Fruit fly (Drosophila melanogaster) whole organism, prepupa: Measurements from ENCODE around the gene siz.

Experiments
- CG10631 ChIP-seq: fragments of 200-800 bp; sonication (Bioruptor generic); optimal IDR thresholded peaks from 2 replicates; lab custom pipeline; 2016; ENCODE audit warnings: missing biosample characterization, missing genetic modification characterization
- CG10669 ChIP-seq: fragments of 200-800 bp; sonication (Bioruptor generic); optimal IDR thresholded peaks from 3 replicates; lab custom pipeline; 2018; ENCODE audit warnings: missing biosample characterization, mild to moderate bottlenecking, missing genetic modification characterization, moderate library complexity
- CG11294 ChIP-seq: fragments of 200-800 bp; sonication (Bioruptor generic); IDR thresholded peaks from 2 replicates; pipeline ENCODE4 v1.3.6; 2022; ENCODE audit warnings: missing biosample characterization, missing genetic modification characterization
- CG15336 ChIP-seq: fragments of 200-800 bp; sonication (Bioruptor generic); IDR thresholded peaks from 2 replicates; pipeline ENCODE4 v1.3.6; 2022; ENCODE audit warnings: missing biosample characterization, missing genetic modification characterization
- CG1621 ChIP-seq: fragments of 200-800 bp; sonication (Bioruptor generic); optimal IDR thresholded peaks from 3 replicates; lab custom pipeline; 2018; ENCODE audit warnings: missing biosample characterization, mild to moderate bottlenecking, missing genetic modification characterization
- CG16779 ChIP-seq: fragments of 200-800 bp; sonication (Bioruptor generic); optimal IDR thresholded peaks from 3 replicates; lab custom pipeline; 2017; ENCODE audit warnings: missing biosample characterization, mild to moderate bottlenecking, missing genetic modification characterization
- CG31627 ChIP-seq: fragments of 200-800 bp; sonication (Bioruptor generic); optimal IDR thresholded peaks from 3 replicates; lab custom pipeline; 2016; ENCODE audit warnings: missing biosample characterization, missing genetic modification characterization
- CG32006 ChIP-seq: fragments of 200-800 bp; sonication (Bioruptor generic); optimal IDR thresholded peaks from 3 replicates; lab custom pipeline; 2017; ENCODE audit warnings: missing biosample characterization, mild to moderate bottlenecking, missing genetic modification characterization
- CG34406 ChIP-seq: fragments of 200-800 bp; sonication (Bioruptor generic); optimal IDR thresholded peaks from 3 replicates; lab custom pipeline; 2016; ENCODE audit warnings: missing biosample characterization, missing genetic modification characterization
- CG3919 ChIP-seq: fragments of 200-800 bp; sonication (Bioruptor generic); optimal IDR thresholded peaks from 3 replicates; lab custom pipeline; 2016; ENCODE audit warnings: missing biosample characterization, missing genetic modification characterization
- CG4318 ChIP-seq: fragments of 200-800 bp; sonication (Bioruptor generic); optimal IDR thresholded peaks from 3 replicates; lab custom pipeline; 2017; ENCODE audit warnings: missing biosample characterization, mild to moderate bottlenecking, missing genetic modification characterization
- CG6276 ChIP-seq: fragments of 200-800 bp; sonication (Bioruptor generic); optimal IDR thresholded peaks from 2 replicates; lab custom pipeline; 2017; ENCODE audit warnings: missing biosample characterization, mild to moderate bottlenecking, missing genetic modification characterization
- CG6792 ChIP-seq: fragments of 200-800 bp; sonication (Bioruptor generic); optimal IDR thresholded peaks from 3 replicates; lab custom pipeline; 2016; ENCODE audit warnings: missing biosample characterization, missing genetic modification characterization
- CG6808 ChIP-seq: fragments of 200-800 bp; sonication (Bioruptor generic); optimal IDR thresholded peaks from 3 replicates; lab custom pipeline; 2017; ENCODE audit warnings: missing biosample characterization, missing genetic modification characterization, mild to moderate bottlenecking, moderate library complexity, missing genetic modification reagents
- CG6854 ChIP-seq: fragments of 200-800 bp; sonication (Bioruptor generic); optimal IDR thresholded peaks from 2 replicates; lab custom pipeline; 2017; ENCODE audit warnings: missing biosample characterization, mild to moderate bottlenecking, missing genetic modification characterization
- CG9139 ChIP-seq: fragments of 200-800 bp; sonication (Bioruptor generic); optimal IDR thresholded peaks from 3 replicates; lab custom pipeline; 2017; ENCODE audit warnings: missing biosample characterization, mild to moderate bottlenecking, missing genetic modification characterization
- Eip75B ChIP-seq: fragments of 200-800 bp; sonication (Bioruptor generic); optimal IDR thresholded peaks from 3 replicates; lab custom pipeline; 2016; ENCODE audit warnings: missing biosample characterization, missing genetic modification characterization
- Eip78C ChIP-seq: fragments of 200-800 bp; sonication (Bioruptor generic); peaks from one replicate; lab custom pipeline; 2016; ENCODE audit warnings: missing biosample characterization, missing genetic modification characterization
- Eip93F ChIP-seq: fragments of 200-800 bp; sonication (Bioruptor generic); optimal IDR thresholded peaks from 2 replicates; lab custom pipeline; 2016; ENCODE audit warnings: missing biosample characterization, mild to moderate bottlenecking, missing genetic modification characterization
- Ets21C ChIP-seq: fragments of 200-800 bp; sonication (Bioruptor generic); optimal IDR thresholded peaks from 3 replicates; lab custom pipeline; 2016; ENCODE audit warnings: missing biosample characterization, missing genetic modification characterization
- Hr4 ChIP-seq: fragments of 200-800 bp; sonication (Bioruptor generic); optimal IDR thresholded peaks from 3 replicates; lab custom pipeline; 2016; ENCODE audit warnings: missing biosample characterization, missing genetic modification characterization
- Lpt ChIP-seq: fragments of 200-800 bp; sonication (Bioruptor generic); optimal IDR thresholded peaks from 3 replicates; lab custom pipeline; 2016; ENCODE audit warnings: missing biosample characterization, missing genetic modification characterization
- Met ChIP-seq: fragments of 200-800 bp; sonication (Bioruptor generic); optimal IDR thresholded peaks from 3 replicates; lab custom pipeline; 2016; ENCODE audit warnings: missing biosample characterization, missing genetic modification characterization
- Sox102F ChIP-seq: fragments of 200-800 bp; sonication (Bioruptor generic); optimal IDR thresholded peaks from 2 replicates; lab custom pipeline; 2016; ENCODE audit warnings: missing biosample characterization, mild to moderate bottlenecking, missing genetic modification characterization
- Sox14 ChIP-seq: fragments of 200-800 bp; sonication (Bioruptor generic); optimal IDR thresholded peaks from 3 replicates; lab custom pipeline; 2016; ENCODE audit warnings: missing biosample characterization, missing genetic modification characterization
- Sox15 ChIP-seq: fragments of 200-800 bp; sonication (Bioruptor generic); optimal IDR thresholded peaks from 3 replicates; lab custom pipeline; 2016; ENCODE audit warnings: missing biosample characterization, missing genetic modification characterization
- achi ChIP-seq: fragments of 200-800 bp; sonication (Bioruptor generic); optimal IDR thresholded peaks from 3 replicates; lab custom pipeline; 2016; ENCODE audit warnings: missing biosample characterization, missing genetic modification characterization
- acj6 ChIP-seq: fragments of 200-800 bp; sonication (Bioruptor generic); optimal IDR thresholded peaks from 3 replicates; lab custom pipeline; 2016; ENCODE audit warnings: missing biosample characterization, missing genetic modification characterization
- cyc ChIP-seq: fragments of 200-800 bp; sonication (Bioruptor generic); optimal IDR thresholded peaks from 3 replicates; lab custom pipeline; 2016; ENCODE audit warnings: missing biosample characterization, missing genetic modification characterization
- dac ChIP-seq: fragments of 200-800 bp; sonication (Bioruptor generic); optimal IDR thresholded peaks from 2 replicates; lab custom pipeline; 2017; ENCODE audit warnings: missing biosample characterization, mild to moderate bottlenecking, missing genetic modification characterization
- dsx ChIP-seq: fragments of 200-800 bp; optimal IDR thresholded peaks from 3 replicates; lab custom pipeline; 2019; ENCODE audit warnings: missing biosample characterization, mild to moderate bottlenecking, missing genetic modification characterization, moderate library complexity; ENCODE audit not compliant: poor library complexity, severe bottlenecking
- eg ChIP-seq: fragments of 200-800 bp; sonication (Bioruptor generic); IDR thresholded peaks from 3 replicates; pipeline ENCODE4 v1.3.6; 2022; ENCODE audit warnings: missing biosample characterization, missing genetic modification characterization
- esn ChIP-seq: fragments of 200-800 bp; sonication (Bioruptor generic); optimal IDR thresholded peaks from 2 replicates; lab custom pipeline; 2016; ENCODE audit warnings: missing biosample characterization, mild to moderate bottlenecking, missing genetic modification characterization, moderate library complexity
- fd85E ChIP-seq: fragments of 200-800 bp; sonication (Bioruptor generic); optimal IDR thresholded peaks from 3 replicates; lab custom pipeline; 2016; ENCODE audit warnings: missing biosample characterization, missing genetic modification characterization
- fkh ChIP-seq: fragments of 200-800 bp; sonication (Bioruptor generic); optimal IDR thresholded peaks from 3 replicates; lab custom pipeline; 2017; ENCODE audit warnings: missing biosample characterization, mild to moderate bottlenecking, missing genetic modification characterization, moderate library complexity
- lz ChIP-seq: fragments of 200-800 bp; sonication (Bioruptor generic); optimal IDR thresholded peaks from 3 replicates; lab custom pipeline; 2016; ENCODE audit warnings: missing biosample characterization, missing genetic modification characterization
- net ChIP-seq: fragments of 200-800 bp; sonication (Bioruptor generic); optimal IDR thresholded peaks from 3 replicates; lab custom pipeline; 2016; ENCODE audit warnings: missing biosample characterization, missing genetic modification characterization
- pdm3 ChIP-seq: fragments of 200-800 bp; sonication (Bioruptor generic); optimal IDR thresholded peaks from 3 replicates; lab custom pipeline; 2016; ENCODE audit warnings: missing biosample characterization, missing genetic modification characterization
- salr ChIP-seq, 2 experiments: fragments of 200-800 bp; sonication (Bioruptor generic); optimal IDR thresholded peaks; 3 replicates each; lab custom pipeline; 2016 to 2018; ENCODE audit warnings: missing biosample characterization in 2 of 2, missing genetic modification characterization in 2 of 2, mild to moderate bottlenecking in 1 of 2
- ss ChIP-seq, 2 experiments: fragments of 200-800 bp; sonication (Bioruptor generic); optimal IDR thresholded peaks; 2 replicates in 1 of 2; 3 replicates in 1 of 2; lab custom pipeline; 2017 to 2018; ENCODE audit warnings: mild to moderate bottlenecking in 2 of 2, missing biosample characterization in 2 of 2, missing genetic modification characterization in 2 of 2, moderate library complexity in 1 of 2
- svp ChIP-seq: fragments of 200-800 bp; sonication (Bioruptor generic); peaks from one replicate; lab custom pipeline; 2016; ENCODE audit warnings: missing biosample characterization, missing genetic modification characterization
- topi ChIP-seq: fragments of 200-800 bp; sonication (Bioruptor generic); optimal IDR thresholded peaks from 3 replicates; lab custom pipeline; 2016; ENCODE audit warnings: missing biosample characterization, missing genetic modification characterization
- vri ChIP-seq: fragments of 200-800 bp; sonication (Bioruptor generic); optimal IDR thresholded peaks from 3 replicates; lab custom pipeline; 2016; ENCODE audit warnings: missing biosample characterization, mild to moderate bottlenecking, missing genetic modification characterization

Gene siz

DNA sequence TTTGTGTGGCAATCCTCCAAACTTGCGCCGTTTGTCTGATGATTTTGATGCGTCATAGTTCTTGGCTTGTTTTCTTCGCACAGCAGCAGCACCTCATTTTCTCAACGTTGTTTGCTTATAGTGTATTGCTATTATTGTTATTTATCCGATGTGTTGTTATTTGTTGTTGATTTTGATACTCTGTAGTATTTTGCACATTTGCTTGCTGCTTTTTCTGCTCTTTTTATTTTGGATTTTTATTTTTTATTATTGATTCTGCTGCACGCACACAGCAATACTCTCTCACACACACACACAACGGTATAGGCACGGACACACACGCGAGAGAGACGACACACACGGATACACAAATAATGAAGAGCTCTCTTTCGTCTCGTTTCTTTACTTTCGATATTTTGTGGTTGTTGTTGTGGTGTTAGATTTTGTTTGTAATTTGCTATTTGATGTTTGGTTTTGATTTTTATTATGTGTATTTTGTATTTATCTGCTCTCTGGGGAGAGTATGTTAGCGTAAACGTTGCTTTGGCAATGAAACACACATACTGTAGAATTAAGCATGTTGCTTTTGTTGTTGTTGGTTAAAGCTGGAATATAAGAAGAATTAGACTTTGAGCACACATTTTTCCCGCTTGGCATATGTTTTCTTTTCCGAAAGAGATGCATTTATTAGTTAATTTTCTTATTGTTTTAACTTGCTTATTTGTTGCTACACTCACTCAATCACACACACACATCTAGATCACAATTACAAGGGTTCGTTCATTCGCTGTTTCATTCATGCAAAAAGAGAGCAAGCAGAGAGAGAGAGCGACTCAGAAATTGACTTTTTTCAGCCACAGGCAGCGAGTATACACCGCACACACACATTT is 9.1 kb upstream of the siz start (continued):
- TF ChIP-seq fkh (GFP tag; lab: Kevin White, UChicago) (peak; percentile 74), pdm3 (peak; percentile 34), CG11294 (0 out of 2 replicates have a peak, but pooled peaks have one; percentile 19), vri (GFP tag; lab: Kevin White, UChicago) (no peak), eg (GFP tag; lab: Robert Waterston, UW) (peak; percentile 83), svp (GFP tag; lab: Kevin White, UChicago) (no peak), CG15336 (GFP tag; lab: Robert Waterston, UW) (peak; percentile 41; the same call in 1 of the 2 replicates), CG6854 (GFP tag; lab: Kevin White, UChicago) (no peak), CG6808 (GFP tag; lab: Kevin White, UChicago) (peak; percentile 65), topi (GFP tag; lab: Kevin White, UChicago) (no peak), achi (GFP tag; lab: Kevin White, UChicago) (no peak), CG31627 (no peak), Eip93F (GFP tag; lab: Kevin White, UChicago) (no peak), CG10669 (GFP tag; lab: Kevin White, UChicago) (peak; percentile 50), Sox15 (no peak), esn (GFP tag; lab: Kevin White, UChicago) (peak; percentile 10), CG9139 (GFP tag; lab: Kevin White, UChicago) (peak; percentile 79)

DNA sequence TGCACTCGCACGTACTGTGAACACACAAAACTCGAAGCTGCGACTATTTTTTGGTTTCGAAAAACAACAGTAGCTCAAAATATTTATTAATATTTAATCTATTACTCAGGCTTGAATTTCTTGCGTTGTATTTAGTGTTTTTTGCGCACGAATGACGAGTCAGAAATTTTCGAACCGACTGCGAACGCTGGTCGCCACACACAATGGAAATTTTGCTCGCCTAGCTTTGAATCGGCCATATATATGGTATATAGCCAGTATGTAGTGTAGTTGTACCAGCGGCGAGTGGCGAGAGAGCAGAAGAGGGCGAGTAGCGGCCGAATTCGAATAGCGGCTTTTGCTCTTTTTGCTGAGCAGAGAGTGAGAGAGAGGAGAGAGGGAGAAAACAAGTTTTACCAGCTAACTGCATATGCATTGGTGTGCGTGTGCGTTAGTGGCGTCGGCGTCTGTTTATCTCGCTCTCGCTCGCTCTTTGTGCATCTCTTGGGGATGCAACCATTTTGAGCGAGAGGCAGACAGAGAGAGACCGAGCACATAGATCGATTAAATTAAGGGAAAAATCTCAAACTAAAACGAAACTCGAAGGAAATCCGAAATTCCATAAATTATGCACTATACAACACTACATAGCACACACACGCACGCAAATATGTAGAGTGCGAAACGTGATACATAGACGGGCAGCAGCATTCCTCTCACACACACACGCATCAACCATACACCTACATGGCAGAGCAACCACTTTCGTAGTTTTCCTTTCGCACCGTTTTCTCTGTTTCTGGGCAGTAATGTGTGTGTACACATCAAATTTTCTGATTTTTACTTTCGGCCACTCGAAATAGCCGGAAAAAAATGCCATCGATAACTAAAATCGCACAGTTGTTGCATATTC is 8.1 kb upstream of the siz start:
- TF ChIP-seq CG6792 (GFP tag; lab: Kevin White, UChicago): peak; percentile 6
- TF ChIP-seq CG4318 (GFP tag; lab: Kevin White, UChicago): no peak
- no peak for TF ChIP-seq Ets21C
- peak; percentile 82 for TF ChIP-seq svp (GFP tag; lab: Kevin White, UChicago)
- no peak for TF ChIP-seq net (GFP tag; lab: Kevin White, UChicago)
- peak; percentile 31 for TF ChIP-seq Hr4 (GFP tag; lab: Kevin White, UChicago)
- no peak for TF ChIP-seq Eip93F (GFP tag; lab: Kevin White, UChicago)
- TF ChIP-seq ss (GFP tag; optimal IDR thresholded peaks at IDR 0.05; lab: Kevin White, UChicago): peak; percentile 17 to 33
- TF ChIP-seq CG6854 (GFP tag; lab: Kevin White, UChicago): peak; percentile 27
- peak; percentile 60 for TF ChIP-seq eg (GFP tag; lab: Robert Waterston, UW)
- TF ChIP-seq CG32006 (GFP tag; lab: Kevin White, UChicago): peak; percentile 58
- peak; percentile 25 for TF ChIP-seq Met (GFP tag; lab: Kevin White, UChicago)
- no peak for TF ChIP-seq achi (GFP tag; lab: Kevin White, UChicago)
- TF ChIP-seq CG1621: no peak
- no peak for TF ChIP-seq esn (GFP tag; lab: Kevin White, UChicago)
- TF ChIP-seq CG6276 (GFP tag; lab: Kevin White, UChicago): no peak
- TF ChIP-seq CG11294: no peak; the same call in 1 of the 2 replicates
- peak; percentile 23 for TF ChIP-seq CG16779 (tag; lab: Kevin White, UChicago)
- peak; percentile 13 for TF ChIP-seq CG9139 (GFP tag; lab: Kevin White, UChicago)
- TF ChIP-seq acj6: no peak
- TF ChIP-seq CG31627: no peak
- TF ChIP-seq CG15336 (GFP tag; lab: Robert Waterston, UW): peak; percentile 52
- TF ChIP-seq Lpt (GFP tag; lab: Kevin White, UChicago): peak; percentile 25
- TF ChIP-seq CG3919 (GFP tag; lab: Kevin White, UChicago): peak; percentile 31
- no peak for TF ChIP-seq pdm3
- TF ChIP-seq Sox102F (GFP tag; lab: Kevin White, UChicago): no peak
- peak; percentile 25 for TF ChIP-seq CG6808 (GFP tag; lab: Kevin White, UChicago)
- no peak for TF ChIP-seq fd85E (GFP tag; lab: Kevin White, UChicago)
- no peak for TF ChIP-seq lz (GFP tag; lab: Kevin White, UChicago)
- no peak for TF ChIP-seq CG34406
- no peak for TF ChIP-seq CG10631 (GFP tag; lab: Kevin White, UChicago)
- no peak for TF ChIP-seq dac (GFP tag; lab: Kevin White, UChicago)
- TF ChIP-seq Eip75B: peak; percentile 17
- peak; percentile 71 for TF ChIP-seq Eip78C (GFP tag; lab: Kevin White, UChicago)
- peak; percentile 16 for TF ChIP-seq dsx
- TF ChIP-seq Sox15: no peak
- peak; percentile 29 for TF ChIP-seq Sox14
- peak; percentile 23 to 38 for TF ChIP-seq salr (GFP tag; optimal IDR thresholded peaks at IDR 0.05; lab: Kevin White, UChicago)
- TF ChIP-seq cyc: no peak
